Fruit fly (Drosophila melanogaster): ENCODE data around the gene CG33080.
A peak's percentile ranks its signal among the peaks of the same experiment; 100 is the strongest.

CG33080 gene

DNA sequence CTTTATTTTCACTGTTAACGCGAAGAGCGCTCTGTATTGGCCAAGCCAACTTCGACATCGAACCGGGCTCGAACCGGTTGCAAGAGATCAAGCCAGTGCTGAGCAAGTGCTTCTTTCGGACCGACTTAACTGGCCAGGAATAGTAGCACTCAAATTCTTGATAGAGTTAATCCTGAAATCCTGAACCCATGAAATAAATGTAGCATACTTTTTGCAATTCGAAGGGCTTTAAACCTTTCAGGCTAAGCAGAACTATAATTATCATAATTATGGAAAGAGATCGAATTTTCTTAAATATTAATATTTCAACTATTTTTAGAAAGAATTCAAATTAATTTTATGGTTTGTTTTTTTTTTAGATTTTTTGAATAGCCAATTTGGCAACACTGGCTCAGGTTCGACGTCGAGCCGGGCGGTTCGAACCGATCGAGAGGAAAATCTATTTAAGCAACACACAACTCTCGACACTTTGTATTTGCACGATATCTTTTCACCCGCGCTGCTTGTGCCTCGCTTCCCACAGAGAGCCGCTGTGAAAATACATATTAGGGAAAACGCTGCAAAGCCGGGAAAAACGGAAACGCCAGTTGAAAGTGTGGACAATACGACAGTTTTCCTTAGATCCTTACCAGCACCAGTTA lies 19.4 kb downstream of the CG33080 start, which contains the start of gene AdamTS-B (continued):
- no peak for TF ChIP-seq vfl (GFP tag; optimal IDR thresholded peaks at IDR 0.05)
- no peak for TF ChIP-seq cwo (GFP tag; optimal IDR thresholded peaks at IDR 0.05)
- TF ChIP-seq Usf (GFP tag; optimal IDR thresholded peaks at IDR 0.05), result peak; percentile 17
- no peak for TF ChIP-seq CG4854 (GFP tag; optimal IDR thresholded peaks at IDR 0.05)
- no peak for TF ChIP-seq CG8944 (GFP tag; optimal IDR thresholded peaks at IDR 0.05)
- no peak for TF ChIP-seq CG43689 (GFP tag; IDR thresholded peaks at IDR 0.05)
- no peak for TF ChIP-seq CG11093 (GFP tag; IDR thresholded peaks at IDR 0.05)
- no peak for TF ChIP-seq CG17568 (GFP tag; optimal IDR thresholded peaks at IDR 0.05)
- TF ChIP-seq dmrt11E (tag; optimal IDR thresholded peaks at IDR 0.05), result peak; percentile 49
- no peak for TF ChIP-seq CG8765 (GFP tag; IDR thresholded peaks at IDR 0.05)
- TF ChIP-seq Blimp-1 (GFP tag; optimal IDR thresholded peaks at IDR 0.05), result peak; percentile 37
- peak; percentile 65 for TF ChIP-seq CG30403 (GFP tag; optimal IDR thresholded peaks at IDR 0.05)
- TF ChIP-seq repo (GFP tag; optimal IDR thresholded peaks at IDR 0.05), result no peak
- TF ChIP-seq CG4730 (GFP tag; IDR thresholded peaks at IDR 0.05), result no peak
- TF ChIP-seq HLHmδ (GFP tag; optimal IDR thresholded peaks at IDR 0.05), result no peak
- peak; percentile 16 for TF ChIP-seq tin (GFP tag; optimal IDR thresholded peaks at IDR 0.05)
- no peak for TF ChIP-seq cas (GFP tag; IDR thresholded peaks at IDR 0.05)
- no peak for TF ChIP-seq MESR4 (GFP tag; optimal IDR thresholded peaks at IDR 0.05)
- TF ChIP-seq psq (GFP tag; optimal IDR thresholded peaks at IDR 0.05), result no peak
- no peak for TF ChIP-seq Lhr (GFP tag; optimal IDR thresholded peaks at IDR 0.05)
- peak; percentile 48 for TF ChIP-seq CG3281 (GFP tag; optimal IDR thresholded peaks at IDR 0.05)
- peak; percentile 16 for TF ChIP-seq sqz (GFP tag; optimal IDR thresholded peaks at IDR 0.05)
- no peak for TF ChIP-seq sc (optimal IDR thresholded peaks at IDR 0.05)
- no peak for TF ChIP-seq sc (GFP tag; optimal IDR thresholded peaks at IDR 0.05)
- TF ChIP-seq ERR (GFP tag; optimal IDR thresholded peaks at IDR 0.05), result no peak
- TF ChIP-seq mam (GFP tag; optimal IDR thresholded peaks at IDR 0.05), result no peak
- TF ChIP-seq Gug (GFP tag; IDR thresholded peaks at IDR 0.05), result no peak
- no peak for TF ChIP-seq CG30431 (GFP tag; optimal IDR thresholded peaks at IDR 0.05)
- TF ChIP-seq gem (tag; optimal IDR thresholded peaks at IDR 0.05), result peak; percentile 69
- TF ChIP-seq prd (optimal IDR thresholded peaks at IDR 0.05), result no peak
- TF ChIP-seq prd (GFP tag; IDR thresholded peaks at IDR 0.05), result peak; percentile 41; the same call in 1 of the 3 replicates
- TF ChIP-seq CG1233 (GFP tag; optimal IDR thresholded peaks at IDR 0.05), result peak; percentile 49
- TF ChIP-seq CG1647 (GFP tag; optimal IDR thresholded peaks at IDR 0.05), result no peak
- no peak for TF ChIP-seq sna (GFP tag; IDR thresholded peaks at IDR 0.05; ENCODE audit: partially characterized antibody)
- TF ChIP-seq zf30C (GFP tag; optimal IDR thresholded peaks at IDR 0.05), result no peak
- no peak for TF ChIP-seq B-H1 (GFP tag; IDR thresholded peaks at IDR 0.05)
- peak; percentile 32 for TF ChIP-seq lab (GFP tag; optimal IDR thresholded peaks at IDR 0.05)
- no peak for TF ChIP-seq onecut (GFP tag; IDR thresholded peaks at IDR 0.05)
- TF ChIP-seq HmgD (GFP tag; optimal IDR thresholded peaks at IDR 0.05), result no peak
- no peak for TF ChIP-seq NC2β (GFP tag; optimal IDR thresholded peaks at IDR 0.05)
- no peak for TF ChIP-seq CG16779 (GFP tag; IDR thresholded peaks at IDR 0.05)
- no peak for TF ChIP-seq cg (GFP tag; optimal IDR thresholded peaks at IDR 0.05)
- no peak for TF ChIP-seq ac (GFP tag; optimal IDR thresholded peaks at IDR 0.05)
- TF ChIP-seq Dad (GFP tag; optimal IDR thresholded peaks at IDR 0.05), result no peak
- no peak for TF ChIP-seq CG14860 (GFP tag; IDR thresholded peaks at IDR 0.05; ENCODE audit: partially characterized antibody)
- TF ChIP-seq so (GFP tag; IDR thresholded peaks at IDR 0.05), result 0 out of 3 replicates have a peak, but pooled peaks have one; percentile 51
- peak; percentile 59 for TF ChIP-seq Fer1 (GFP tag; optimal IDR thresholded peaks at IDR 0.05)
- TF ChIP-seq CG4328 (GFP tag; optimal IDR thresholded peaks at IDR 0.05), result no peak
- no peak for TF ChIP-seq luna (GFP tag; optimal IDR thresholded peaks at IDR 0.05)
- TF ChIP-seq Atf3 (GFP tag; optimal IDR thresholded peaks at IDR 0.05), result no peak
- TF ChIP-seq E2f1 (GFP tag; IDR thresholded peaks at IDR 0.05), result peak; percentile 37; the same call in 1 of the 2 replicates

Data from whole organism, embryonic.